Fruit fly (Drosophila melanogaster): ENCODE data around the gene IFT57.

IFT57 gene

dm6 chr2L:3532973-3533525, 2.5 kb downstream of the IFT57 start:
- no peak for TF ChIP-seq kay (GFP tag; optimal IDR thresholded peaks at IDR 0.05)
- no peak for TF ChIP-seq Fer3 (tag; optimal IDR thresholded peaks at IDR 0.05)
- no peak for TF ChIP-seq bigmax (GFP tag; optimal IDR thresholded peaks at IDR 0.05)
- TF ChIP-seq CG31388 (GFP tag; optimal IDR thresholded peaks at IDR 0.05): no peak
- peak; percentile 41; the same call in 1 of the 3 replicates for TF ChIP-seq CG7357 (GFP tag; IDR thresholded peaks at IDR 0.05)
- TF ChIP-seq bowl (GFP tag; IDR thresholded peaks at IDR 0.05): no peak
- no peak for TF ChIP-seq CG3281 (GFP tag; optimal IDR thresholded peaks at IDR 0.05)
- TF ChIP-seq CG16813 (GFP tag; IDR thresholded peaks at IDR 0.05; ENCODE audit: partially characterized antibody): no peak
- no peak for TF ChIP-seq CG2116 (GFP tag; optimal IDR thresholded peaks at IDR 0.05)
- TF ChIP-seq Drgx (GFP tag; IDR thresholded peaks at IDR 0.05): no peak
- TF ChIP-seq CG30020 (tag; optimal IDR thresholded peaks at IDR 0.05): no peak
- peak; percentile 47 for TF ChIP-seq lmd (GFP tag; IDR thresholded peaks at IDR 0.05)
- peak; percentile 88 for TF ChIP-seq grn (GFP tag; optimal IDR thresholded peaks at IDR 0.05)
- TF ChIP-seq CG12391 (tag; optimal IDR thresholded peaks at IDR 0.05): peak; percentile 54
- TF ChIP-seq Sox102F (GFP tag; optimal IDR thresholded peaks at IDR 0.05): peak; percentile 16
- TF ChIP-seq Six4 (GFP tag; optimal IDR thresholded peaks at IDR 0.05): peak; percentile 12
- no peak for TF ChIP-seq CG8359 (GFP tag; optimal IDR thresholded peaks at IDR 0.05; ENCODE audit: borderline replicate concordance)
- no peak for TF ChIP-seq CG4854 (GFP tag; optimal IDR thresholded peaks at IDR 0.05)
- peak; percentile 84 for TF ChIP-seq CG8765 (GFP tag; IDR thresholded peaks at IDR 0.05)
- TF ChIP-seq nau (GFP tag; optimal IDR thresholded peaks at IDR 0.05): no peak
- TF ChIP-seq CG12155 (GFP tag; optimal IDR thresholded peaks at IDR 0.05): peak; percentile 45
- peak; percentile 42 for TF ChIP-seq CG33213 (GFP tag; optimal IDR thresholded peaks at IDR 0.05)
- TF ChIP-seq crp (GFP tag; optimal IDR thresholded peaks at IDR 0.05): no peak
- no peak for TF ChIP-seq Camta (GFP tag; optimal IDR thresholded peaks at IDR 0.05)
- TF ChIP-seq CG12104 (GFP tag; optimal IDR thresholded peaks at IDR 0.05): no peak
- TF ChIP-seq disco-r (GFP tag; optimal IDR thresholded peaks at IDR 0.05): no peak
- no peak for TF ChIP-seq Asciz (GFP tag; optimal IDR thresholded peaks at IDR 0.05)
- no peak for TF ChIP-seq gro (GFP tag; optimal IDR thresholded peaks at IDR 0.05)
- TF ChIP-seq ac (GFP tag; optimal IDR thresholded peaks at IDR 0.05): peak; percentile 73
- no peak for TF ChIP-seq gsb (GFP tag; IDR thresholded peaks at IDR 0.05)
- no peak for TF ChIP-seq fd3F (GFP tag; optimal IDR thresholded peaks at IDR 0.05)
- no peak for TF ChIP-seq schlank (tag; optimal IDR thresholded peaks at IDR 0.05)
- no peak for TF ChIP-seq Vsx1 (GFP tag; optimal IDR thresholded peaks at IDR 0.05)
- peak; percentile 81 for TF ChIP-seq Xrp1 (GFP tag; IDR thresholded peaks at IDR 0.05)
- TF ChIP-seq pan (optimal IDR thresholded peaks at IDR 0.05): no peak
- peak in 1 of 2 experiments; percentile 65 for TF ChIP-seq pan (GFP tag; optimal IDR thresholded peaks at IDR 0.05 in 1 of 2, IDR thresholded peaks at IDR 0.05 in 1 of 2)
- TF ChIP-seq Sin3A (optimal IDR thresholded peaks at IDR 0.05): no peak
- no peak for TF ChIP-seq CG9932 (GFP tag; IDR thresholded peaks at IDR 0.05)
- TF ChIP-seq Trl (optimal IDR thresholded peaks at IDR 0.05): no peak
- TF ChIP-seq Trl (GFP tag; optimal IDR thresholded peaks at IDR 0.05): peak; percentile 73
- TF ChIP-seq twi (tag; optimal IDR thresholded peaks at IDR 0.05): peak; percentile 43
- TF ChIP-seq CG9727 (GFP tag; optimal IDR thresholded peaks at IDR 0.05): peak; percentile 85
- no peak for TF ChIP-seq Dip3 (GFP tag; optimal IDR thresholded peaks at IDR 0.05)
- TF ChIP-seq az2 (GFP tag; optimal IDR thresholded peaks at IDR 0.05): peak; percentile 54
- no peak for TF ChIP-seq Sox100B (GFP tag; optimal IDR thresholded peaks at IDR 0.05)
- peak; percentile 4 for TF ChIP-seq CG13424 (tag; optimal IDR thresholded peaks at IDR 0.05)
- TF ChIP-seq CG11504 (tag; optimal IDR thresholded peaks at IDR 0.05): peak; percentile 51
- TF ChIP-seq gem (tag; optimal IDR thresholded peaks at IDR 0.05): peak; percentile 67
- TF ChIP-seq bbx (GFP tag; IDR thresholded peaks at IDR 0.05; ENCODE audit: partially characterized antibody): no peak
- TF ChIP-seq ara (GFP tag; IDR thresholded peaks at IDR 0.05): peak; percentile 79
- 0 out of 3 replicates have a peak, but pooled peaks have one; percentile 40 for TF ChIP-seq croc (GFP tag; conservative IDR thresholded peaks at IDR 0.05)
- TF ChIP-seq slbo (GFP tag; IDR thresholded peaks at IDR 0.05): no peak
